Worm (Caenorhabditis elegans) whole organism, L3 larva: Measurements from ENCODE around the gene M03F4.6.

Experiments
- R02D3.7 ChIP-seq: fragments of 150-350 bp; optimal IDR thresholded peaks from 2 replicates; lab custom pipeline; 2014; ENCODE audit warnings: missing biosample characterization, missing genetic modification characterization
- ZK546.5 ChIP-seq: sonication (generic microtip); optimal IDR thresholded peaks from 2 replicates; lab custom pipeline; 2017; ENCODE audit warnings: missing biosample characterization, missing genetic modification characterization
- aly-2 ChIP-seq: fragments of 150-350 bp; optimal IDR thresholded peaks from 2 replicates; lab custom pipeline; 2014; ENCODE audit warnings: missing biosample characterization, missing genetic modification characterization
- ama-1 ChIP-seq: fragments of 150-350 bp; optimal IDR thresholded peaks from 2 replicates; lab custom pipeline; 2018
- ceh-16 ChIP-seq: sonication (generic microtip); optimal IDR thresholded peaks from 2 replicates; lab custom pipeline; 2017; ENCODE audit warnings: missing biosample characterization, missing genetic modification characterization
- ceh-28 ChIP-seq: fragments of 150-350 bp; optimal IDR thresholded peaks from 2 replicates; lab custom pipeline; 2014; ENCODE audit warnings: missing biosample characterization, missing genetic modification reagents, missing genetic modification characterization
- ceh-82 ChIP-seq: fragments of 150-350 bp; optimal IDR thresholded peaks from 2 replicates; lab custom pipeline; 2014; ENCODE audit warnings: missing biosample characterization, missing genetic modification characterization
- ceh-9 ChIP-seq: sonication (generic microtip); optimal IDR thresholded peaks from 2 replicates; lab custom pipeline; 2018; ENCODE audit warnings: missing biosample characterization, missing genetic modification characterization
- egl-27 ChIP-seq: sonication (generic microtip); optimal IDR thresholded peaks from 4 replicates; lab custom pipeline; 2017; ENCODE audit warnings: missing biosample characterization, missing genetic modification reagents, missing genetic modification characterization
- egl-5 ChIP-seq: fragments of 150-350 bp; optimal IDR thresholded peaks from 2 replicates; lab custom pipeline; 2017; ENCODE audit warnings: missing biosample characterization, missing genetic modification reagents, missing genetic modification characterization, inconsistent platforms
- elt-1 ChIP-seq: fragments of 150-350 bp; optimal IDR thresholded peaks from 2 replicates; lab custom pipeline; 2014; ENCODE audit warnings: missing biosample characterization, missing genetic modification characterization
- elt-2 ChIP-seq: sonication (generic microtip); optimal IDR thresholded peaks from 2 replicates; lab custom pipeline; 2016; ENCODE audit warnings: missing genetic modification reagents, mild to moderate bottlenecking, missing genetic modification characterization, missing compliant biosample characterization
- elt-3 ChIP-seq, 3 experiments: fragments of 150-350 bp in 1 of 3; sonication (generic microtip) in 2 of 3; optimal IDR thresholded peaks; 2 replicates in 2 of 3; 4 replicates in 1 of 3; lab custom pipeline; 2014 to 2017; ENCODE audit warnings: missing biosample characterization in 3 of 3, missing genetic modification characterization in 3 of 3
- eor-1 ChIP-seq, 2 experiments: fragments of 150-350 bp; optimal IDR thresholded peaks; 2 replicates each; lab custom pipeline; 2014 to 2018; ENCODE audit warnings: missing biosample characterization in 2 of 2, missing genetic modification characterization in 2 of 2
- fkh-10 ChIP-seq: sonication (generic microtip); optimal IDR thresholded peaks from 2 replicates; lab custom pipeline; 2017; ENCODE audit warnings: missing biosample characterization, missing genetic modification reagents, missing genetic modification characterization
- fkh-2 ChIP-seq: fragments of 150-350 bp; optimal IDR thresholded peaks from 2 replicates; lab custom pipeline; 2014; ENCODE audit warnings: missing biosample characterization, missing genetic modification reagents, missing genetic modification characterization
- fos-1 ChIP-seq: fragments of 150-350 bp; optimal IDR thresholded peaks from 2 replicates; lab custom pipeline; 2014; ENCODE audit warnings: missing biosample characterization, missing genetic modification characterization
- hmg-11 ChIP-seq: sonication (generic microtip); optimal IDR thresholded peaks from 2 replicates; lab custom pipeline; 2016; ENCODE audit warnings: missing genetic modification characterization, missing compliant biosample characterization
- jun-1 ChIP-seq: fragments of 150-350 bp; optimal IDR thresholded peaks from 2 replicates; lab custom pipeline; 2014; ENCODE audit warnings: missing biosample characterization, missing genetic modification reagents, missing genetic modification characterization
- lin-15B ChIP-seq: fragments of 150-350 bp; optimal IDR thresholded peaks from 2 replicates; lab custom pipeline; 2014; ENCODE audit warnings: missing biosample characterization, missing genetic modification characterization
- lin-39 ChIP-seq: fragments of 150-350 bp; optimal IDR thresholded peaks from 2 replicates; lab custom pipeline; 2018; ENCODE audit warnings: missing biosample characterization, missing genetic modification reagents, missing genetic modification characterization
- lsy-12 ChIP-seq: sonication (generic microtip); optimal IDR thresholded peaks from 2 replicates; lab custom pipeline; 2016; ENCODE audit warnings: mild to moderate bottlenecking, missing genetic modification characterization, missing compliant biosample characterization
- mml-1 ChIP-seq: fragments of 150-350 bp; sonication (generic microtip); optimal IDR thresholded peaks from 3 replicates; lab custom pipeline; 2014; ENCODE audit warnings: missing biosample characterization, missing genetic modification characterization
- nfya-1 ChIP-seq: sonication (generic microtip); optimal IDR thresholded peaks from 2 replicates; lab custom pipeline; 2017; ENCODE audit warnings: missing genetic modification characterization, mild to moderate bottlenecking, missing compliant biosample characterization, antibody characterized with exemption, moderate library complexity; ENCODE audit not compliant: insufficient read depth
- nhr-11 ChIP-seq: fragments of 150-350 bp; optimal IDR thresholded peaks from 2 replicates; lab custom pipeline; 2014; ENCODE audit warnings: missing biosample characterization, missing genetic modification characterization
- nhr-12 ChIP-seq: fragments of 150-350 bp; optimal IDR thresholded peaks from 2 replicates; lab custom pipeline; 2014; ENCODE audit warnings: missing biosample characterization, missing genetic modification characterization
- nhr-23 ChIP-seq: fragments of 150-350 bp; optimal IDR thresholded peaks from 2 replicates; lab custom pipeline; 2014; ENCODE audit warnings: missing biosample characterization, missing genetic modification reagents, missing genetic modification characterization
- nhr-237 ChIP-seq: fragments of 150-350 bp; optimal IDR thresholded peaks from 2 replicates; lab custom pipeline; 2014; ENCODE audit warnings: missing biosample characterization, missing genetic modification characterization
- nhr-25 ChIP-seq: sonication (generic microtip); optimal IDR thresholded peaks from 2 replicates; lab custom pipeline; 2017; ENCODE audit warnings: missing biosample characterization, missing genetic modification characterization
- nhr-28 ChIP-seq: fragments of 150-350 bp; optimal IDR thresholded peaks from 2 replicates; lab custom pipeline; 2014; ENCODE audit warnings: missing biosample characterization, missing genetic modification characterization
- nhr-43 ChIP-seq: sonication (generic microtip); optimal IDR thresholded peaks from 2 replicates; lab custom pipeline; 2016; ENCODE audit warnings: mild to moderate bottlenecking, missing genetic modification characterization, missing compliant biosample characterization; ENCODE audit not compliant: poor library complexity, severe bottlenecking
- nhr-67 ChIP-seq: fragments of 150-350 bp; optimal IDR thresholded peaks from 2 replicates; lab custom pipeline; 2014; ENCODE audit warnings: missing biosample characterization, missing genetic modification characterization
- nhr-77 ChIP-seq: fragments of 150-350 bp; optimal IDR thresholded peaks from 2 replicates; lab custom pipeline; 2014; ENCODE audit warnings: missing biosample characterization, missing genetic modification characterization
- pha-4 ChIP-seq: fragments of 150-350 bp; optimal IDR thresholded peaks from 2 replicates; lab custom pipeline; 2014; ENCODE audit warnings: missing biosample characterization, missing genetic modification reagents, missing genetic modification characterization
- pqm-1 ChIP-seq: fragments of 150-350 bp; optimal IDR thresholded peaks from 2 replicates; lab custom pipeline; 2017; ENCODE audit warnings: missing biosample characterization, missing genetic modification characterization, inconsistent platforms
- sea-2 ChIP-seq: fragments of 150-350 bp; sonication (generic microtip); optimal IDR thresholded peaks from 4 replicates; lab custom pipeline; 2014; ENCODE audit warnings: missing biosample characterization, missing genetic modification reagents, missing genetic modification characterization
- skn-1 ChIP-seq: fragments of 150-350 bp; optimal IDR thresholded peaks from 2 replicates; lab custom pipeline; 2014; ENCODE audit warnings: missing biosample characterization, missing genetic modification characterization
- snpc-4 ChIP-seq: fragments of 150-350 bp; optimal IDR thresholded peaks from 2 replicates; lab custom pipeline; 2014; ENCODE audit warnings: missing biosample characterization, missing genetic modification characterization
- tbx-2 ChIP-seq: sonication (generic microtip); optimal IDR thresholded peaks from 2 replicates; lab custom pipeline; 2016; ENCODE audit warnings: mild to moderate bottlenecking, missing genetic modification characterization, missing compliant biosample characterization
- unc-62 ChIP-seq: fragments of 150-350 bp; sonication (generic microtip); optimal IDR thresholded peaks from 4 replicates; lab custom pipeline; 2014; ENCODE audit warnings: missing biosample characterization, missing genetic modification reagents, missing genetic modification characterization
- zag-1 ChIP-seq: fragments of 150-350 bp; optimal IDR thresholded peaks from 2 replicates; lab custom pipeline; 2014; ENCODE audit warnings: missing biosample characterization, missing genetic modification characterization
- ztf-11 ChIP-seq: fragments of 150-350 bp; optimal IDR thresholded peaks from 2 replicates; lab custom pipeline; 2014; ENCODE audit warnings: missing biosample characterization, missing genetic modification characterization
- ztf-4 ChIP-seq: fragments of 150-350 bp; optimal IDR thresholded peaks from 2 replicates; lab custom pipeline; 2014; ENCODE audit warnings: missing biosample characterization, missing genetic modification characterization

The M03F4.6 gene

ce11 chrX:4969228-4969627 lies at the start of gene M03F4.6:
M03F4.6 (minus strand) TSS chrX:4969328.
- no peak for TF ChIP-seq mml-1 (tag; lab: Kevin White, UChicago)
- no peak for TF ChIP-seq fkh-2
- no peak for TF ChIP-seq ceh-9
- TF ChIP-seq snpc-4 (tag; lab: Kevin White, UChicago) = no peak
- TF ChIP-seq eor-1 (tag; optimal IDR thresholded peaks at IDR 0.05; lab: Kevin White, UChicago) = no peak
- TF ChIP-seq elt-1 (tag; lab: Kevin White, UChicago) = no peak
- no peak for TF ChIP-seq lin-15B (tag; lab: Kevin White, UChicago)
- no peak for TF ChIP-seq ztf-11 (tag; lab: Kevin White, UChicago)
- no peak for TF ChIP-seq egl-27 (tag; lab: Kevin White, UChicago)
- TF ChIP-seq zag-1 (tag; lab: Kevin White, UChicago) = no peak
- no peak for TF ChIP-seq nhr-67 (tag; lab: Kevin White, UChicago)
- TF ChIP-seq lin-39 (tag; lab: Kevin White, UChicago) = no peak
- TF ChIP-seq jun-1 (tag; lab: Kevin White, UChicago) = no peak
- no peak for TF ChIP-seq elt-2 (tag; lab: Kevin White, UChicago)
- peak; percentile 15 for TF ChIP-seq nfya-1 (tag; lab: Kevin White, UChicago)
- TF ChIP-seq pqm-1 (tag; lab: Kevin White, UChicago) = no peak
- peak; percentile 67 for TF ChIP-seq nhr-43 (tag; lab: Kevin White, UChicago)
- peak; percentile 87 for TF ChIP-seq ama-1 (lab: Kevin White, UChicago)
- no peak for TF ChIP-seq nhr-11
- no peak for TF ChIP-seq unc-62 (GFP tag; lab: Kevin White, UChicago)
- no peak for TF ChIP-seq fos-1 (tag; lab: Kevin White, UChicago)
- TF ChIP-seq ceh-82 (tag; lab: Kevin White, UChicago) = no peak
- peak; percentile 66 for TF ChIP-seq tbx-2 (tag; lab: Kevin White, UChicago)
- TF ChIP-seq nhr-25 = peak; percentile 80
- peak in 1 of 3 experiments; percentile 48 for TF ChIP-seq elt-3 (tag; optimal IDR thresholded peaks at IDR 0.05; lab: Kevin White, UChicago)
- no peak for TF ChIP-seq aly-2 (tag; lab: Kevin White, UChicago)
- no peak for TF ChIP-seq R02D3.7 (tag; lab: Kevin White, UChicago)
- peak; percentile 46 for TF ChIP-seq egl-5
- TF ChIP-seq pha-4 (tag; lab: Kevin White, UChicago) = no peak
- TF ChIP-seq nhr-28 (tag; lab: Kevin White, UChicago) = no peak
- TF ChIP-seq nhr-77 (tag; lab: Kevin White, UChicago) = no peak
- no peak for TF ChIP-seq nhr-12 (tag; lab: Kevin White, UChicago)
- TF ChIP-seq ztf-4 = peak; percentile 2
- no peak for TF ChIP-seq fkh-10 (GFP tag; lab: Kevin White, UChicago)
- no peak for TF ChIP-seq ceh-16 (tag; lab: Kevin White, UChicago)
- peak; percentile 29 for TF ChIP-seq ceh-28 (tag; lab: Kevin White, UChicago)
- no peak for TF ChIP-seq sea-2
- TF ChIP-seq nhr-23 (tag; lab: Kevin White, UChicago) = peak; percentile 96
- TF ChIP-seq ZK546.5 = no peak
- TF ChIP-seq hmg-11 (tag; lab: Kevin White, UChicago) = no peak
- no peak for TF ChIP-seq lsy-12 (tag; lab: Kevin White, UChicago)

DNA sequence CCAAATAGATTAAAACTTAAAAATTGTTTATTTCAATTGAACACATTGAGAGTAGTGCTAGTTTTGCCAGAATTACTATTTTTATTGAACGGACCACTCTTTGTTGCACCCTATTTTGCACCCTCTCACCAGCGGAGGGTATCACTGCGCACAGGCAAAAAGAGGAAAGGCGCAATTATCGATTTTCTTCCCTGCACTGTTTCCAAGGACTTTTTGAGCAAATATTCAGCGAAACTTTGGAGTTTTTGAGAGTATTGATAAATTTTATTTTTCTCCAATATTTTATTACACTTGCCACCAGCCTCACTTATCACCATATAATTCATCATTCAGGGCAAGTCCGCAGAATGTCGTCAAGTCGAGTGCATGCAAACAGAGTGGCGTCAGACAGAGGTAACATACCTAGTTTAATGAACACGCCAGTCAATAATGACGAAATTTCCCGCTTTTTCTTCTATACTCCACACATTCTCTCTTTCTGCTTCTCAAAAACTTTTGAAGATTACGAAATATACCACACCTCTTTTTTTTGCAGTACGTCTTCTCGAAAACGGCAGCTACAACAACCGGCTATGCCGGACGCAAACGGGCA lies 49.0 kb upstream of the M03F4.6 start:
- TF ChIP-seq elt-2 (tag; lab: Kevin White, UChicago) (peak; percentile 56), nhr-43 (tag; lab: Kevin White, UChicago) (no peak), nhr-28 (tag; lab: Kevin White, UChicago) (no peak), nhr-237 (tag; lab: Kevin White, UChicago) (no peak), snpc-4 (tag; lab: Kevin White, UChicago) (peak; percentile 11), nhr-23 (tag; lab: Kevin White, UChicago) (peak; percentile 47), pha-4 (tag; lab: Kevin White, UChicago) (peak; percentile 58), ceh-28 (tag; lab: Kevin White, UChicago) (peak; percentile 58), nhr-67 (tag; lab: Kevin White, UChicago) (no peak), sea-2 (no peak), lin-39 (tag; lab: Kevin White, UChicago) (peak; percentile 31), nhr-11 (no peak), lin-15B (tag; lab: Kevin White, UChicago) (no peak), mml-1 (tag; lab: Kevin White, UChicago) (no peak), skn-1 (tag; lab: Kevin White, UChicago) (no peak), zag-1 (tag; lab: Kevin White, UChicago) (no peak), nfya-1 (tag; lab: Kevin White, UChicago) (peak; percentile 19), tbx-2 (tag; lab: Kevin White, UChicago) (no peak), aly-2 (tag; lab: Kevin White, UChicago) (no peak), elt-1 (tag; lab: Kevin White, UChicago) (no peak), pqm-1 (tag; lab: Kevin White, UChicago) (peak; percentile 27), fos-1 (tag; lab: Kevin White, UChicago) (no peak), nhr-25 (peak; percentile 43), nhr-12 (tag; lab: Kevin White, UChicago) (no peak), ztf-11 (tag; lab: Kevin White, UChicago) (no peak)
- TF ChIP-seq, all 47 proteins: peak for 9
